Worm (Caenorhabditis elegans): ENCODE measurements around the gene daf-12.

ce11 chrX:10704329-10704728 is 68.6 kb downstream of the daf-12 start:
- TF ChIP-seq tbx-11 (GFP tag; IDR thresholded peaks at IDR 0.05) (no peak), ama-1 (optimal IDR thresholded peaks at IDR 0.05) (no peak), hnd-1 (tag; optimal IDR thresholded peaks at IDR 0.05) (no peak), flt-1 (GFP tag; IDR thresholded peaks at IDR 0.05) (no peak)

Data from whole organism, early embryonic.